Worm (Caenorhabditis elegans) whole organism, L3 larva: ENCODE results near the gene iglr-1.

Experiments
- aly-2 ChIP-seq: fragments of 150-350 bp; optimal IDR thresholded peaks from 2 replicates; lab custom pipeline; 2014; ENCODE audit warnings: missing biosample characterization, missing genetic modification characterization
- ceh-28 ChIP-seq: fragments of 150-350 bp; optimal IDR thresholded peaks from 2 replicates; lab custom pipeline; 2014; ENCODE audit warnings: missing biosample characterization, missing genetic modification reagents, missing genetic modification characterization
- fkh-10 ChIP-seq: sonication (generic microtip); optimal IDR thresholded peaks from 2 replicates; lab custom pipeline; 2017; ENCODE audit warnings: missing biosample characterization, missing genetic modification reagents, missing genetic modification characterization
- hmg-11 ChIP-seq: sonication (generic microtip); optimal IDR thresholded peaks from 2 replicates; lab custom pipeline; 2016; ENCODE audit warnings: missing genetic modification characterization, missing compliant biosample characterization
- lin-15B ChIP-seq: fragments of 150-350 bp; optimal IDR thresholded peaks from 2 replicates; lab custom pipeline; 2014; ENCODE audit warnings: missing biosample characterization, missing genetic modification characterization
- nhr-25 ChIP-seq: sonication (generic microtip); optimal IDR thresholded peaks from 2 replicates; lab custom pipeline; 2017; ENCODE audit warnings: missing biosample characterization, missing genetic modification characterization
- nhr-77 ChIP-seq: fragments of 150-350 bp; optimal IDR thresholded peaks from 2 replicates; lab custom pipeline; 2014; ENCODE audit warnings: missing biosample characterization, missing genetic modification characterization
- pqm-1 ChIP-seq: fragments of 150-350 bp; optimal IDR thresholded peaks from 2 replicates; lab custom pipeline; 2017; ENCODE audit warnings: missing biosample characterization, missing genetic modification characterization, inconsistent platforms
- sea-2 ChIP-seq: fragments of 150-350 bp; sonication (generic microtip); optimal IDR thresholded peaks from 4 replicates; lab custom pipeline; 2014; ENCODE audit warnings: missing biosample characterization, missing genetic modification reagents, missing genetic modification characterization
- skn-1 ChIP-seq: fragments of 150-350 bp; optimal IDR thresholded peaks from 2 replicates; lab custom pipeline; 2014; ENCODE audit warnings: missing biosample characterization, missing genetic modification characterization
- unc-39 ChIP-seq: sonication (generic microtip); optimal IDR thresholded peaks from 4 replicates; lab custom pipeline; 2017; ENCODE audit warnings: missing biosample characterization, missing genetic modification characterization
- zag-1 ChIP-seq: fragments of 150-350 bp; optimal IDR thresholded peaks from 2 replicates; lab custom pipeline; 2014; ENCODE audit warnings: missing biosample characterization, missing genetic modification characterization
- ztf-11 ChIP-seq: fragments of 150-350 bp; optimal IDR thresholded peaks from 2 replicates; lab custom pipeline; 2014; ENCODE audit warnings: missing biosample characterization, missing genetic modification characterization

DNA sequence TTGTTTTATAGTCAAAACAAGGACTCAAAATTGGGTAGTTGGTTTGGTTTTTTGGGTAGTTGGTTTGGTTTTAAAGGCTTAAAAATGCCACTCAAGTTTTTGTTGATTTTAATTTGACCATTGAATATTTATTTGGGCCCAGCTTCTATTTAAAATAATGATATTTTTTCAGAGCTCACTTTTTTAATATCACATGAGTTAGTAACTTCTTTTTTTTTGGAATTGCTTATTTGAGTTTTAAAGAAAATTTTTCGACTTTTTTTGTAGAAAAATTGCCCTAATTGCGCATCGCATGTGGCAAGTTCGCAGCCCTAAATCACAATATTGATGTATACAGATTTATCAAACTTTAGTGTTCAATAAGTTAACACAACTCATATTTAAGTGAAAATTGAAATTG, 44.6 kb upstream of the iglr-1 start:
- TF ChIP-seq zag-1 (tag; lab: Kevin White, UChicago) = no peak
- TF ChIP-seq sea-2 (GFP tag; lab: Kevin White, UChicago) = no peak
- TF ChIP-seq fkh-10 (GFP tag; lab: Kevin White, UChicago) = no peak
- TF ChIP-seq nhr-77 (tag; lab: Kevin White, UChicago) = no peak
- no peak for TF ChIP-seq nhr-25 (tag; lab: Kevin White, UChicago)
- TF ChIP-seq ceh-28 (tag; lab: Kevin White, UChicago) = no peak
- TF ChIP-seq skn-1 (tag; lab: Kevin White, UChicago) = no peak
- no peak for TF ChIP-seq hmg-11 (tag; lab: Kevin White, UChicago)
- TF ChIP-seq lin-15B (tag; lab: Kevin White, UChicago) = no peak
- no peak for TF ChIP-seq unc-39 (tag; lab: Kevin White, UChicago)
- no peak for TF ChIP-seq pqm-1 (tag; lab: Kevin White, UChicago)
- TF ChIP-seq ztf-11 (tag; lab: Kevin White, UChicago) = no peak
- no peak for TF ChIP-seq aly-2 (tag; lab: Kevin White, UChicago)
